Fruit fly (Drosophila melanogaster) whole organism: ENCODE measurements around the gene klar.

Experiments
- CG8478 ChIP-seq: fragments of >200 bp; optimal IDR thresholded peaks from 2 replicates; lab custom pipeline; 2018; ENCODE audit warnings: inconsistent platforms
- Dll ChIP-seq: fragments of >200 bp; optimal IDR thresholded peaks from 2 replicates; lab custom pipeline; 2017
- EcR ChIP-seq, 2 experiments: fragments of >200 bp; optimal IDR thresholded peaks; 2 replicates each; lab custom pipeline; 2017; ENCODE audit warnings: missing biosample characterization in 2 of 2, missing genetic modification characterization in 2 of 2, missing genetic modification reagents in 2 of 2
- pan ChIP-seq: fragments of >200 bp; optimal IDR thresholded peaks from 2 replicates; lab custom pipeline; 2017
- psq ChIP-seq: fragments of >200 bp; optimal IDR thresholded peaks from 2 replicates; lab custom pipeline; 2017
- usp ChIP-seq: fragments of >200 bp; optimal IDR thresholded peaks from 2 replicates; lab custom pipeline; 2017; ENCODE audit warnings: missing biosample characterization, missing genetic modification characterization, mixed read lengths

klar gene

DNA sequence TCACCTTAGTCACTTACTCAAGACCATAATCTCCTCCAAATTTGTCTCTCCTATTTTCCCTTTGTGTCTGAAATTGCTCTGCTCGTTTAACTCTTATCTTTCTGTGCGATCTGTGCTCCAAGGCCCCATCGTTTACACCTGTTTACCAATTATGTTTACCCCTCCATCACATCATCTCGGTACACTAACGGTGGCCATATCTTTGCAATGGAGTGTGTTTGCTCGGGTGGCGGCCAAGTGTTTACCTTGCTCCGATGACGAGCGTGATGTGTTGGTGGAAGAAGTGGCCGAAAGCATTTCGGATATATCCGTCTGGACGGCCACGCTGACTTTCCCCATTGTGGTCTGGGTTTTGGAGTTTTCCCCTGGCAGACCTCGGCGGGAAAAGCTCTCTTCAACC, 100.2 kb downstream of the klar start:
- TF ChIP-seq psq (lab: Kevin White, UChicago) (no peak), CG8478 (lab: Kevin White, UChicago) (no peak), usp (no peak), pan (no peak), Dll (no peak)

DNA sequence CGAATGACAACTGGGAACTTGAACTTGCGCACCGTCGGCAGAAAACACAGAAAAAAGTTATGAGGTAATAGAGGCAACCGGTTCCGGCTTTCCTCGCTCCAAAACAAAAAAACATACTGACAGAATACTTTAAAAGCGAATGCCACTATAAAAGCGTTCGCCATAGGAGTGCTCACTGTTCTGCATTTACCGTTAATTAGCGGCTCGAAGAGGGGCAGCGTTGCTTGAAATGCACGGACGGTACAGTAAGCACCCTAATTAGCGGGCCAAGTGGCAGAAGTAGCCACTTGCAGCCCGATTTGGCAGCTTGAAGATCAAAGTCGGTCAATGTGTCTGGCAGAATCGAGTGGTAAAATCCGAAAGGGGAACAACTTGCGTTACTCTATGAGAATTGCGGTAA, 100.9 kb downstream of the klar start:
- no peak for TF ChIP-seq EcR (GFP tag; optimal IDR thresholded peaks at IDR 0.05; lab: Kevin White, UChicago)
- no peak for TF ChIP-seq Dll
- no peak for TF ChIP-seq usp
- TF ChIP-seq psq (lab: Kevin White, UChicago), result no peak
- no peak for TF ChIP-seq CG8478 (lab: Kevin White, UChicago)
- TF ChIP-seq pan, result no peak

DNA sequence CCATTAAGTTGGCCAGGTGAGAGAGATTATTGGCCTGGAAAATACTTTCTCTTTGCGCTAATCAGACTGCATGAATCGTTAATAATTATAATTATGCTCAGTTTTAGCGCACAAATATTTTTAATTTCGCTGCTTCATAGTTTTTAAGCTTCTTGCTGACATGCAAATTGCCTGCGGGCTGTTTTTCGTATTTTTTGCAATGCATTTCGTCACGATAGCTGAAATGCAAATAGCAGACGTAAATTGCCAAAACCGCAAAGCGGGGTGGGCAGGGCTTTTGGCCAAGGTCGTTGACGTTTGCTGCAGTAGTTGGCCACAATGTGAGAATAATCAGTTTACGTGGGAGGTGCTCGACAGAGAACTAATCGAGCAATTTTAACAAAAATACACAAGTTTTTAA, 102.1 kb downstream of the klar start:
- TF ChIP-seq Dll, result no peak
- TF ChIP-seq psq (lab: Kevin White, UChicago), result no peak
- no peak for TF ChIP-seq usp
- no peak for TF ChIP-seq pan
- no peak for TF ChIP-seq EcR (GFP tag; optimal IDR thresholded peaks at IDR 0.05; lab: Kevin White, UChicago)
- TF ChIP-seq CG8478 (lab: Kevin White, UChicago), result no peak

DNA sequence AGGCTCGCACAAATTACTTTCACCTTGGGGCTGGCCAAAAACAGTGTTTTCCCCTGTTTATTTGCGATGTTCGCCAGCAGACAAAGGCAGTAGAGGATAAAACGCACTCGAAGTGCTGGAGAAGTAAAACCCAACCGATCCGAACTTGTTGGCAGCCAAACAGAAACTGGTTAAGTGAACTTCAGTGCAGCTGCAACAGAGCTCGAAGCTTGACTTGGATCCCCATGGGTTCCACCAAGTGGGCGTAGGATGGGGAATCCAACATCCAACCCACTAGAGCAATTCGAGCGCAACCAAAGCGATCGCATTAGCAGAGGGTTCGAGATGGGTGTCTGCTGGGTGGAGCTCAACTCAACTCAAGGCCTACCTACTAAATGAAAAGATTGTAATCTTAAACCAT, 102.8 kb downstream of the klar start:
- TF ChIP-seq psq (lab: Kevin White, UChicago) (no peak), CG8478 (lab: Kevin White, UChicago) (no peak), usp (no peak), Dll (no peak), EcR (GFP tag; optimal IDR thresholded peaks at IDR 0.05; lab: Kevin White, UChicago) (no peak)

DNA sequence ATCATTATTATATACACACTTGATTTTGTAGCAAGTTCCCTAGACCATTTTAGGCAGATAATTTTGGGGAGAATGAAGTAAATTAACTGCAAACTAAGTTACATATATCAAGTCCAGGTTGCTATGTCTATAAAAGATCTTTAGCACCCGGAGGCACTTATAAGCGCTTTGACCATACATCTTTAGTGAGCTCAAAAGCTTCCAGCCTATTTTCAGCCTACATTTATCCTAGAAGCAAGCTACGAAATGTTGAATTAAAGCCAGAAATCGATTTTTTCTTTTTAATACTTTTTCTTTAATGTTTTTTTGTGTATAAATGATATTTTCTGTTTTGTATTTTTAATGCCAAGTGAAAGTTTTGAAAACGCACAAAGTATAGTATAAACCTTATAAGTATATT, 106.6 kb downstream of the klar start, which contains the start of gene CG13891:
Gene CG13891 (minus strand): TSS at position 101 of the 400 bp plus-strand sequence.
- TF ChIP-seq EcR (GFP tag; optimal IDR thresholded peaks at IDR 0.05; lab: Kevin White, UChicago) (no peak), pan (no peak), usp (no peak), CG8478 (lab: Kevin White, UChicago) (no peak), psq (lab: Kevin White, UChicago) (no peak), Dll (no peak)

DNA sequence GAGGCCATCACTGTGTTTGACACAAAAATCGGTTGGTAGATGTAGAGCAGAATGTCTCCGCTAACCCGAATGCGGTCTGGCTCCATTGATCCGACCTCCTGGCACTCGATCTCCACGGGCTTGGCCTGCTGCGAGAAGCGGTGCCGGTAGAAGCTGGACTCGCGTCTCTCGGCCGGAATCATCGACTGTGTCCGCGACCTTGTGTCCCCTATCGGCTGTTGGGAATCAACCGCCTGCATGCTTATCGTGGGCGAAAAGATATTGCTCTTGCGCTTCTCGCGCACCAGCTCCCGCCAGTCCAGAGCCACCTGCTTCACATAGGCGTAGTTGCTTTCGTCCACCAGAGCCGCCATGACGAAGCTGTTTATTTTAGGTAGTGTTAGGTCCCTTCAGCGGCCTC, 107.1 kb downstream of the klar start:
- no peak for TF ChIP-seq CG8478 (lab: Kevin White, UChicago)
- TF ChIP-seq usp, result no peak
- TF ChIP-seq pan, result no peak
- no peak for TF ChIP-seq Dll
- TF ChIP-seq EcR (GFP tag; optimal IDR thresholded peaks at IDR 0.05; lab: Kevin White, UChicago), result no peak
- no peak for TF ChIP-seq psq (lab: Kevin White, UChicago)

DNA sequence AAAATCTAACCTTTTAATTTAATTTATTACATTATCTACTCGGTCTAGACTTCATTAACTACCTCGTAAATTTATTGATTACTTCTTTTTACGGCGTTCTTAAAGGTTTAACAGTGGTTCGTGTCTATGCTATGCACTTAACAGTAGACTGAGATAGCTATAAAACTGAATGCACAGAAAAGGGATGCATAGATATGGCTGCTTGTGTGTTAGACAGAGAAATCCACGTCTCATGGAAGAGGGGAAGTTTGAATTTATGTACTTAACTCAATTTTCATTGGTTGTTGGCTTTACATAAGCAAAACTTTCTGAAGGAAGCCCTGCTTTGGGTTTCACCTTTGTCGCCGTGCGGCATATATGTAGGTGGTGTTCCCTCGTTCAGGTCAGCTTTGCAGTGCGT, 107.8 kb downstream of the klar start:
- TF ChIP-seq CG8478 (lab: Kevin White, UChicago) (peak; percentile 35), usp (no peak), Dll (no peak)

DNA sequence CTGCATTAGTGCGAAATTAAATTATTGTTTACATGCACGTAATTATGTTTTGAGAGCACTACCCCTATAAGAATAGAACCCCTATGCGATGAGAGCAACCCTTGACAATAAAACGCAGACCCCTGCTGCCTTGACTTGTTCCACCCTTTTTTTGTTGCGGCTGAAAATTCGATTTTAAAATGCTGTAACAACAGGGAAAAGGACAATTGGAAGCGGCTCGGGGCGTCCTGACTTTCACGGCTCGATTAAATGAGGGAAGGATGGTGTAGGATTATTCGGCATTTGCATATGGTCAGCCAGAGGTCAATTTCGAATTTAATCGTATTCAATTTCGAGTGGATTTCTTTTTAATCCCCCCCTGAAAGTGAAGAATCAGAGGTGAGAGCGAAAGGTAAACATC, 115.8 kb downstream of the klar start:
- TF ChIP-seq usp (no peak), EcR (GFP tag; optimal IDR thresholded peaks at IDR 0.05; lab: Kevin White, UChicago) (no peak), Dll (no peak), CG8478 (lab: Kevin White, UChicago) (no peak), psq (lab: Kevin White, UChicago) (no peak)

DNA sequence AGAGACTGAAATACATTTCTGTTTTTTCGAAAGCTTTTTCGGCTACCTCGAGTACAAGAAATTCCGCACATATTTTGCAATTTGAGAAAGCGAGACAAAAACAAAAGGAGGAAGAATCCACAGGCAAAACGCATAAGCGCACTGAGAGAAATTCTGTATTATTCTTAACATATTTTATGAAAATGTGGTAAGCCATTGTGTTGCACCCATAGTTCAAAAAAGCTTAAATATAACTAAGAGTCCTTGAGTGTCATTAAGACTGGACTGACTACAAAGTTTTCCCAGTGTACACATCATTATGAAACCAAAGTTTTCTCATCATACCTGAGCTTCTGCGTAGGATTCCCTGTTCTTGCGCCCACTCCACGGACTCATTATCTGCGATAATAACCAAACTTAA, 119.8 kb downstream of the klar start:
- TF ChIP-seq Dll, result no peak
- no peak for TF ChIP-seq pan
- no peak for TF ChIP-seq EcR (GFP tag; optimal IDR thresholded peaks at IDR 0.05; lab: Kevin White, UChicago)
- TF ChIP-seq psq (lab: Kevin White, UChicago), result no peak
- no peak for TF ChIP-seq CG8478 (lab: Kevin White, UChicago)
- TF ChIP-seq usp, result no peak

DNA sequence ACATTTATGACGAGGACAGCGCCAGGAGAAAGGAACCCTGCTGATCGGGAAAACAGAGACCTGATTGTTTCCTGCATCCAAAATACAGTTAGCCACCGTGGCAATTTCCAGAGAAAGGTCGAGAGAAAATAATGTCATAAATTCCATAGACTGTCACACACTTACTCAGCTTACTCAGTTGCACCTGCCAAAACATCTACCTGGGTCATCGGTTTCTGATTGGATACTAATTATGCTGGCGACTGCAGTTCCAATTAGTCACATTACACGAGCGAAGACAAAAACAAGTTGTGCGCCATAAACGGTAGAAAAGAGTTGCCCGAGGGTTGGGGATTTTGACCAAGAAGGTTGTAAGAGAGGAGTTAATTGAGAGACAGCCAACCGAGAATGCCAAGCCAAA, 124.1 kb downstream of the klar start:
- TF ChIP-seq EcR (GFP tag; optimal IDR thresholded peaks at IDR 0.05; lab: Kevin White, UChicago) (no peak), Dll (no peak), CG8478 (lab: Kevin White, UChicago) (no peak), pan (no peak), usp (no peak), psq (lab: Kevin White, UChicago) (no peak)

DNA sequence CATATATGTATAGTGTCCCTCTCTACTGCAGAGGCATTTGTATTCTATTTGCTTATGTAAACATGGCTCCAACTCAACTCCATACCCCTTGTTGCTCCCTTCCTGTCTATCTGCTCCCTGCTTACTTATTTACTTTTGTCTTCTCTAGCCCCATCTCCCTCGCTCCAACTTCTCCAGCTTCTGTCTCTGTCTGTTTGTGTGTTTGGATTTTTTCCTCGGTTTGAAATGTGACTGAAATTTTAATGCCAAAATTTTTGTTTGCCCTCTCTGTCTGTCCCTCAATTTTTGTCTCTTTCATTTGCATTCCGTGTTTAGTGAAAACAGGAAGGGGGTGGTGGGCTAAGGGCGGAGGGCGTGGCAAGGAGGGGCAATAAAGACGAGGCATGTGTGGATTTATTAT, 130.6 kb downstream of the klar start:
- TF ChIP-seq usp (no peak), psq (lab: Kevin White, UChicago) (no peak), CG8478 (lab: Kevin White, UChicago) (no peak), pan (no peak), Dll (no peak), EcR (GFP tag; optimal IDR thresholded peaks at IDR 0.05; lab: Kevin White, UChicago) (no peak)

DNA sequence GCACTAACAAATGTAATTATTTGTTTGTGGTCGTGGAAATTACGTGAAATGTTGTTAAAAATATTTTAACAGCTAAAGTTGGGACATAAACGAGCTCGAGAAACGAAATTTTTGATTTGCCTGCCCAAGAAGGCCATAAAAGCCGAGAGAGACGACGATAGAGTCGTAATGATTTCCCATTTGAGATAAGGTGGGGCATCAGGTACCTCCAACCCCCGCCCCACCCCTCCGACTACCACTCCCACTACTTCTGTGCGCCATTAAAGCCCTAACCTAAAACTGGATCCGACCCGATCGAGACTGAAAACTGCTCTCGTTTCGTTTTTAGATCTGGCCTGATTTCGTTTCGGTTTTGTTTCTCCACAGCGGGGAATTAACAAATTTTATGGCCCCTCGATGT, 140.2 kb downstream of the klar start:
- TF ChIP-seq usp, result no peak

DNA sequence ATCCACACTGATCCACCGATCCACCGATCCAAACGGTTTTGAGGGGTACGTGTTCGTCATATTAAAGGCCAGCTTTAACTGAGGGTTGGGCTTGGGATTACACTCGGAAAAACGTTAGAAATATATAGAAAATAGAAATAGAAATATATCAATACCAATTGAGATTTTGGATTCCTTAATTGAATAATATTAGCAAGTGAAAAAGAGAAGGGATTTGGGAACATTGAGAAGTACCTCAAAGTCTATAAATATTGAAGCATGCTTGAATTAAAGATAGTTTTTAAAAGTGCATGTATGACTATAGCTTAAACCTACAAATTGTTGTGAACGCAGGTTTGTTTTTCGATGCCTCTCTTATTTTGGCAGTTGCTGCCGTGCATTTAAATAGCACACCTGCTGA, 145.2 kb downstream of the klar start:
- TF ChIP-seq pan (no peak), CG8478 (lab: Kevin White, UChicago) (no peak), usp (no peak), psq (lab: Kevin White, UChicago) (no peak), EcR (GFP tag; optimal IDR thresholded peaks at IDR 0.05; lab: Kevin White, UChicago) (no peak)

DNA sequence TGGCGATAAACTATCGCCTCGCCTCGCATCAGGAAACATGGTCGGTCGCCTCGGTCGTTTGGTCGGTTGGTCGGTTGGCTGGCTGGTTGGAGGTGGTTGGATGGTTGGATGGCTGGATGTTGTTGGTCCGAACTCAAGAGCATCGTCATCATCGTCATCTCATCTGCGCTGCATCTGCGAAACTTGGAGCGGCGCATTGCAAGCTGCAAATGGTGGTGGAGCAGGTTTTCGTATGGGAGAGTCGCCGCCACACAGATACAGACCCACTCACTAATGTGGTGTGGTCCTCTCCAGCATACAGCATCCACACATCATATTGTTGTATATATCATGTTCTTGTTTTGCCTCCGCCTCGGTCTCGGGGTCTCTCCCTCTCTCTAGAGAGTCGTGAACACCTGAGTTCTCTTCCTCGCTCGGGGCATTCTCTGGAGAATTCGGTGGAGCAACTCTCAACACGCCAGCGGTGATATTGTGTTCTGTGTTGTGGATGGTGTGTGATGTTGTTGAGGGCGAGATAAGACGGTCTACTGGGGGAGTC, 147.7 kb downstream of the klar start, which contains the start of gene trh:
Gene trh (minus strand): TSS at position 12 of the 538 bp plus-strand sequence.
- no peak for TF ChIP-seq pan
- TF ChIP-seq CG8478 (lab: Kevin White, UChicago), result no peak
- no peak for TF ChIP-seq usp
- no peak for TF ChIP-seq EcR (GFP tag; optimal IDR thresholded peaks at IDR 0.05; lab: Kevin White, UChicago)
- TF ChIP-seq psq (lab: Kevin White, UChicago), result no peak
- TF ChIP-seq Dll, result no peak
